Worm (Caenorhabditis elegans) whole organism, early embryonic: ENCODE results near the gene F14D2.14.

Experiments
- B0310.2 ChIP-seq: sonication (generic microtip); optimal IDR thresholded peaks from 2 replicates; lab custom pipeline; 2016; ENCODE audit warnings: mild to moderate bottlenecking, missing genetic modification characterization, missing compliant biosample characterization
- F13C5.2 ChIP-seq: sonication (generic microtip); optimal IDR thresholded peaks from 2 replicates; lab custom pipeline; 2017; ENCODE audit warnings: mild to moderate bottlenecking, missing genetic modification characterization, inconsistent platforms, missing compliant biosample characterization
- aly-1 ChIP-seq: sonication (generic microtip); optimal IDR thresholded peaks from 2 replicates; lab custom pipeline; 2016; ENCODE audit warnings: missing genetic modification characterization, missing compliant biosample characterization
- ama-1 ChIP-seq: fragments of 150-350 bp; optimal IDR thresholded peaks from 2 replicates; lab custom pipeline; 2014
- ceh-13 ChIP-seq: fragments of 200-800 bp; sonication (Bioruptor generic); optimal IDR thresholded peaks from 2 replicates; lab custom pipeline; 2018; ENCODE audit warnings: mild to moderate bottlenecking, missing genetic modification characterization, missing compliant biosample characterization
- ceh-36 ChIP-seq: sonication (generic microtip); optimal IDR thresholded peaks from 2 replicates; lab custom pipeline; 2016; ENCODE audit warnings: missing genetic modification characterization, inconsistent platforms, missing compliant biosample characterization
- ets-7 ChIP-seq: sonication (generic microtip); optimal IDR thresholded peaks from 2 replicates; lab custom pipeline; 2016; ENCODE audit warnings: missing genotype, missing genetic modification characterization, missing compliant biosample characterization
- flt-1 ChIP-seq: fragments of 200-800 bp; sonication (Bioruptor generic); IDR thresholded peaks from 2 replicates; pipeline ENCODE4 v1.3.6; 2022; ENCODE audit warnings: missing genetic modification characterization, missing compliant biosample characterization
- hmbx-1 ChIP-seq: sonication (generic microtip); optimal IDR thresholded peaks from 2 replicates; lab custom pipeline; 2016; ENCODE audit warnings: mild to moderate bottlenecking, missing genetic modification characterization, missing compliant biosample characterization
- hmg-4 ChIP-seq: fragments of 200-800 bp; sonication (Bioruptor generic); optimal IDR thresholded peaks from 2 replicates; lab custom pipeline; 2018; ENCODE audit warnings: mild to moderate bottlenecking, missing genetic modification characterization, missing compliant biosample characterization
- hnd-1 ChIP-seq: sonication (generic microtip); optimal IDR thresholded peaks from 2 replicates; lab custom pipeline; 2016; ENCODE audit warnings: missing genetic modification characterization, missing compliant biosample characterization
- pes-1 ChIP-seq: fragments of 200-800 bp; sonication (Bioruptor generic); IDR thresholded peaks from 2 replicates; pipeline ENCODE4 v1.3.6; 2022; ENCODE audit warnings: missing genetic modification reagents, missing genetic modification characterization, missing compliant biosample characterization
- scrt-1 ChIP-seq: fragments of 200-800 bp; sonication (Bioruptor generic); IDR thresholded peaks from 2 replicates; pipeline ENCODE4 v1.3.6; 2022; ENCODE audit warnings: missing genetic modification characterization, missing compliant biosample characterization
- sea-1 ChIP-seq: fragments of 200-800 bp; sonication (Bioruptor generic); conservative IDR thresholded peaks from 2 replicates; pipeline ENCODE4 v1.3.6; 2022; ENCODE audit warnings: missing genetic modification characterization, missing compliant biosample characterization
- tbx-11 ChIP-seq: fragments of 200-800 bp; sonication (Bioruptor generic); IDR thresholded peaks from 2 replicates; pipeline ENCODE4 v1.3.6; 2022; ENCODE audit warnings: missing genetic modification characterization, missing compliant biosample characterization
- tbx-37 ChIP-seq: fragments of 200-800 bp; sonication (Bioruptor generic); conservative IDR thresholded peaks from 2 replicates; pipeline ENCODE4 v1.3.6; 2022; ENCODE audit warnings: missing genetic modification reagents, missing genetic modification characterization, missing compliant biosample characterization
- tra-4 ChIP-seq: sonication (generic microtip); optimal IDR thresholded peaks from 2 replicates; lab custom pipeline; 2017; ENCODE audit warnings: missing genetic modification characterization, missing compliant biosample characterization

F14D2.14 gene

ce11 chrII:3340818-3341217 is 7.0 kb downstream of the F14D2.14 start:
- TF ChIP-seq hmg-4 (GFP tag; lab: Kevin White, UChicago) (no peak), sea-1 (GFP tag; lab: Robert Waterston, UW) (no peak), F13C5.2 (tag; lab: Kevin White, UChicago) (no peak), flt-1 (no peak), ceh-13 (GFP tag; lab: Kevin White, UChicago) (no peak), aly-1 (no peak), ets-7 (tag; lab: Kevin White, UChicago) (no peak), tra-4 (tag; lab: Kevin White, UChicago) (no peak), hnd-1 (tag; lab: Kevin White, UChicago) (no peak), tbx-11 (GFP tag; lab: Robert Waterston, UW) (no peak), ama-1 (no peak), pes-1 (GFP tag; lab: Robert Waterston, UW) (no peak), ceh-36 (tag; lab: Kevin White, UChicago) (no peak), hmbx-1 (no peak), scrt-1 (no peak), B0310.2 (tag; lab: Kevin White, UChicago) (no peak), tbx-37 (GFP tag; lab: Robert Waterston, UW) (no peak)

DNA sequence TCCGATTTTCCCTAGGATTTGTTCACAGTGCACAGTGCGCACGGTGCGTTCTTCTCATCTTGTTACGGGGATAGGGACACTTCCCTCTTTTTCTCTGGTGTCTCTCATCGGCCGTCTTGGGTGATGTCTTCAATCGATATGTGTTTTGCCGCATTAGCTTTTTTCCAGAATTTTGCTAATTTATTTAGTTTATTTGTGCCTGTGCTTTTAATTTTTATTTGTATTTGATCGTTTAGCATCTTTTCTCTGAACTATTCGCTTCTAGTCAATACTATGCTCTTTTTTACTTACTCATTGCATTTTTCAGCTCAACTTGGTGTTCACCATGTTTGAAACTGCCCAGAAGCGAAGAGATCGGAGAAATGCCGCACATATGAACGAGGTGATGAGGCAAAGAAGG is 7.5 kb downstream of the F14D2.14 start, which contains the start of gene F14D2.5:
Gene F14D2.5 (plus strand): TSS at position 301 of the 400 bp plus-strand sequence.
- TF ChIP-seq ceh-13 (GFP tag; lab: Kevin White, UChicago) (no peak), tbx-37 (GFP tag; lab: Robert Waterston, UW) (no peak), ets-7 (tag; lab: Kevin White, UChicago) (no peak), hnd-1 (tag; lab: Kevin White, UChicago) (no peak), F13C5.2 (tag; lab: Kevin White, UChicago) (no peak), sea-1 (GFP tag; lab: Robert Waterston, UW) (no peak), ceh-36 (tag; lab: Kevin White, UChicago) (no peak), B0310.2 (tag; lab: Kevin White, UChicago) (no peak), tbx-11 (GFP tag; lab: Robert Waterston, UW) (no peak), aly-1 (no peak), hmg-4 (GFP tag; lab: Kevin White, UChicago) (no peak), pes-1 (GFP tag; lab: Robert Waterston, UW) (no peak), scrt-1 (no peak), ama-1 (no peak), hmbx-1 (no peak)

ce11 chrII:3338556-3338955 is 9.2 kb downstream of the F14D2.14 start, which contains the start of gene F14D2.7:
Gene F14D2.7 (minus strand): TSS chrII:3338656.
- TF ChIP-seq aly-1 (no peak), hmbx-1 (no peak), F13C5.2 (tag; lab: Kevin White, UChicago) (no peak), ets-7 (tag; lab: Kevin White, UChicago) (no peak), flt-1 (no peak), ama-1 (no peak), ceh-36 (tag; lab: Kevin White, UChicago) (no peak), tra-4 (tag; lab: Kevin White, UChicago) (no peak), scrt-1 (no peak), tbx-37 (GFP tag; lab: Robert Waterston, UW) (no peak)

- TF ChIP-seq pes-1 (GFP tag; lab: Robert Waterston, UW) (no peak), flt-1 (no peak)
Observed at ce11 chrII:3337039-3337438, 10.8 kb downstream of the F14D2.14 start, which contains the start of gene F14D2.19. Gene F14D2.19 (minus strand): TSS chrII:3337139.

DNA sequence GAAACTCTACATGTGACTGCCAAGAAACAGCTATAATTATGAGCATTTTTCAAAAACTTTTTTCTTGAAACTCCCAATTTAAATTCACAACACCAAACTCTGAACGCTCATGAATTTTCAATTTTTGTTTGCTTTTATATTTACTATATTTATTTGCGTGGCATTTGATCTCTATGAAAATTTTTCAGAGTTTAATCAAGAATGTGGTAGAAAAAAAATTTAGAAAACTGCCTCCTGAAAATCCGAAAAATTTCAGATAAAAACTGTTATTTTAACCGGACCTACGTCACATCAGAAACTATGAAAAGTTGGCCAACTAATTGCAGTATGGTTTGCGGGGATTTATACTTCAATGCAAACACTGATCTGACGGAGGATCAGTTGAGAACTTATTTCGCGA is 15.8 kb downstream of the F14D2.14 start, which contains the start of gene irld-27:
Gene irld-27 (plus strand): TSS at position 301 of the 400 bp plus-strand sequence.
- TF ChIP-seq tra-4 (tag; lab: Kevin White, UChicago) (no peak), ama-1 (no peak), hmg-4 (GFP tag; lab: Kevin White, UChicago) (no peak), ets-7 (tag; lab: Kevin White, UChicago) (no peak), sea-1 (GFP tag; lab: Robert Waterston, UW) (no peak), hmbx-1 (no peak), scrt-1 (no peak), B0310.2 (tag; lab: Kevin White, UChicago) (no peak), tbx-11 (GFP tag; lab: Robert Waterston, UW) (no peak), aly-1 (no peak)

ce11 chrII:3327104-3327503 is 20.7 kb downstream of the F14D2.14 start, which contains the start of gene Y46D2A.3:
Gene Y46D2A.3 (minus strand): TSS chrII:3327204.
- TF ChIP-seq ets-7 (tag; lab: Kevin White, UChicago) (no peak), scrt-1 (no peak), tbx-37 (GFP tag; lab: Robert Waterston, UW) (no peak), flt-1 (no peak), ceh-36 (tag; lab: Kevin White, UChicago) (no peak), B0310.2 (tag; lab: Kevin White, UChicago) (no peak), hnd-1 (tag; lab: Kevin White, UChicago) (no peak), pes-1 (GFP tag; lab: Robert Waterston, UW) (no peak), hmbx-1 (no peak), sea-1 (GFP tag; lab: Robert Waterston, UW) (no peak), F13C5.2 (tag; lab: Kevin White, UChicago) (no peak), tbx-11 (GFP tag; lab: Robert Waterston, UW) (no peak), hmg-4 (GFP tag; lab: Kevin White, UChicago) (no peak), ceh-13 (GFP tag; lab: Kevin White, UChicago) (no peak), ama-1 (no peak), aly-1 (no peak), tra-4 (tag; lab: Kevin White, UChicago) (no peak)

ce11 chrII:3323179-3323578 is 24.6 kb downstream of the F14D2.14 start, which contains the start of gene Y46D2A.2:
Gene Y46D2A.2 (minus strand): TSS chrII:3323279.
- TF ChIP-seq ceh-36 (tag; lab: Kevin White, UChicago) (no peak), scrt-1 (no peak), flt-1 (no peak), tbx-11 (GFP tag; lab: Robert Waterston, UW) (no peak), tra-4 (tag; lab: Kevin White, UChicago) (no peak), ama-1 (no peak), aly-1 (no peak), sea-1 (GFP tag; lab: Robert Waterston, UW) (no peak), hmbx-1 (no peak), ceh-13 (GFP tag; lab: Kevin White, UChicago) (no peak), hmg-4 (GFP tag; lab: Kevin White, UChicago) (no peak), B0310.2 (tag; lab: Kevin White, UChicago) (no peak), hnd-1 (tag; lab: Kevin White, UChicago) (no peak), F13C5.2 (tag; lab: Kevin White, UChicago) (no peak), ets-7 (tag; lab: Kevin White, UChicago) (no peak), tbx-37 (GFP tag; lab: Robert Waterston, UW) (no peak), pes-1 (GFP tag; lab: Robert Waterston, UW) (no peak)
